Fruit fly (Drosophila melanogaster) whole organism, prepupa: Measurements from ENCODE around the gene Osi8.

Experiments used
- CG10631 ChIP-seq: fragments of 200-800 bp; sonication (Bioruptor generic); optimal IDR thresholded peaks from 2 replicates; lab custom pipeline; 2016; ENCODE audit warnings: missing biosample characterization, missing genetic modification characterization
- CG11294 ChIP-seq: fragments of 200-800 bp; sonication (Bioruptor generic); IDR thresholded peaks from 2 replicates; pipeline ENCODE4 v1.3.6; 2022; ENCODE audit warnings: missing biosample characterization, missing genetic modification characterization
- CG16779 ChIP-seq: fragments of 200-800 bp; sonication (Bioruptor generic); optimal IDR thresholded peaks from 3 replicates; lab custom pipeline; 2017; ENCODE audit warnings: missing biosample characterization, mild to moderate bottlenecking, missing genetic modification characterization
- CG3919 ChIP-seq: fragments of 200-800 bp; sonication (Bioruptor generic); optimal IDR thresholded peaks from 3 replicates; lab custom pipeline; 2016; ENCODE audit warnings: missing biosample characterization, missing genetic modification characterization
- CG6808 ChIP-seq: fragments of 200-800 bp; sonication (Bioruptor generic); optimal IDR thresholded peaks from 3 replicates; lab custom pipeline; 2017; ENCODE audit warnings: missing biosample characterization, missing genetic modification characterization, mild to moderate bottlenecking, moderate library complexity, missing genetic modification reagents
- Smox ChIP-seq: fragments of 200-800 bp; sonication (Bioruptor generic); optimal IDR thresholded peaks from 3 replicates; lab custom pipeline; 2016; ENCODE audit warnings: missing biosample characterization, missing genetic modification characterization
- Sox102F ChIP-seq: fragments of 200-800 bp; sonication (Bioruptor generic); optimal IDR thresholded peaks from 2 replicates; lab custom pipeline; 2016; ENCODE audit warnings: missing biosample characterization, mild to moderate bottlenecking, missing genetic modification characterization
- achi ChIP-seq: fragments of 200-800 bp; sonication (Bioruptor generic); optimal IDR thresholded peaks from 3 replicates; lab custom pipeline; 2016; ENCODE audit warnings: missing biosample characterization, missing genetic modification characterization
- fkh ChIP-seq: fragments of 200-800 bp; sonication (Bioruptor generic); optimal IDR thresholded peaks from 3 replicates; lab custom pipeline; 2017; ENCODE audit warnings: missing biosample characterization, mild to moderate bottlenecking, missing genetic modification characterization, moderate library complexity

DNA sequence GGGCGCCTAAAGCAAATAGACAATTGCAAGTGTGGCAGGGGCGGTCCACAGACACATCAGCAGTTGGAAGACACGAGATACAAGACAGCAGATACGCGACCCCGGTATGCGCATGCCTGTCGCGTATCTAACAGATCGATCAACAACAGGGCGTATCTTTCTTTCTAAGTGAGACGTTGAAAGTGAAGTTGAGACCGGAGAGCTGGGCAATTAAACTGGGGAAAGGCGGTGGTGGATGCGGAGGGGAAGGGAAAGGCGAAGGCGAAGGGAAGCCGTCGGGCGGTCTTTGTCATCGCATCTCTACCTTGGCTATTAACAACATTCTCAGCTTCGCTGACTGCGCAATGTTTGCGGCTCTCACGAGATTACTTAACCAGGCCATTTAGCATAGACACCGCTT is 39.1 kb downstream of the Osi8 start:
- TF ChIP-seq achi (GFP tag; lab: Kevin White, UChicago) (no peak), CG10631 (GFP tag; lab: Kevin White, UChicago) (no peak), CG6808 (GFP tag; lab: Kevin White, UChicago) (no peak), fkh (GFP tag; lab: Kevin White, UChicago) (no peak), CG16779 (tag; lab: Kevin White, UChicago) (no peak), CG11294 (no peak), Sox102F (GFP tag; lab: Kevin White, UChicago) (no peak), CG3919 (GFP tag; lab: Kevin White, UChicago) (no peak), Smox (no peak)
